Worm (Caenorhabditis elegans) whole organism, L1 larva: Measurements from ENCODE around the gene F42C5.9.
A peak's percentile ranks its signal among the peaks of the same experiment; 100 is the strongest.

Experiments
- C04F5.9 ChIP-seq: sonication (generic microtip); optimal IDR thresholded peaks from 2 replicates; lab custom pipeline; 2016; ENCODE audit warnings: missing genetic modification characterization, missing compliant biosample characterization
- C34B4.2 ChIP-seq: sonication (generic microtip); optimal IDR thresholded peaks from 2 replicates; lab custom pipeline; 2017; ENCODE audit warnings: mild to moderate bottlenecking, missing genetic modification characterization, missing compliant biosample characterization
- F16B12.6 ChIP-seq: fragments of 150-350 bp; optimal IDR thresholded peaks from 2 replicates; lab custom pipeline; 2014; ENCODE audit warnings: missing biosample characterization, missing genetic modification characterization
- aha-1 ChIP-seq: fragments of 150-350 bp; optimal IDR thresholded peaks from 2 replicates; lab custom pipeline; 2014; ENCODE audit warnings: missing biosample characterization, missing genetic modification characterization
- alr-1 ChIP-seq: fragments of 200-800 bp; sonication (Bioruptor generic); optimal IDR thresholded peaks from 2 replicates; lab custom pipeline; 2018; ENCODE audit warnings: borderline replicate concordance, mild to moderate bottlenecking, missing genetic modification characterization, missing compliant biosample characterization
- aly-2 ChIP-seq: fragments of 150-350 bp; optimal IDR thresholded peaks from 2 replicates; lab custom pipeline; 2014; ENCODE audit warnings: missing biosample characterization, missing genetic modification characterization
- ama-1 ChIP-seq: fragments of 150-350 bp; optimal IDR thresholded peaks from 2 replicates; lab custom pipeline; 2014
- blmp-1 ChIP-seq: fragments of 150-350 bp; optimal IDR thresholded peaks from 2 replicates; lab custom pipeline; 2014; ENCODE audit warnings: missing biosample characterization, missing genetic modification characterization
- ceh-8 ChIP-seq: fragments of 200-800 bp; sonication (Bioruptor generic); optimal IDR thresholded peaks from 2 replicates; lab custom pipeline; 2018; ENCODE audit warnings: mild to moderate bottlenecking, missing genetic modification characterization, moderate library complexity, missing compliant biosample characterization
- ceh-88 ChIP-seq: fragments of 200-800 bp; sonication (Bioruptor generic); IDR thresholded peaks from 2 replicates; pipeline ENCODE4 v1.3.6; 2022; ENCODE audit warnings: missing genetic modification characterization, missing compliant biosample characterization
- efl-1 ChIP-seq, 4 experiments: fragments of 150-350 bp; optimal IDR thresholded peaks in 3 of 4; peaks in 1 of 4; 1 replicate in 1 of 4; 2 replicates in 3 of 4; lab custom pipeline; 2014; ENCODE audit warnings: missing biosample characterization in 2 of 4, missing genetic modification characterization in 2 of 4, missing genetic modification reagents in 2 of 4
- elt-3 ChIP-seq, 6 experiments: fragments of 150-350 bp in 1 of 6; sonication (generic microtip); optimal IDR thresholded peaks; 2 replicates each; lab custom pipeline; 2017 to 2018; ENCODE audit warnings: missing biosample characterization in 6 of 6, missing genetic modification characterization in 6 of 6, inconsistent platforms in 1 of 6
- ets-5 ChIP-seq: fragments of 200-800 bp; sonication (Bioruptor generic); IDR thresholded peaks from 2 replicates; pipeline ENCODE4 v1.3.6; 2022; ENCODE audit warnings: missing genetic modification characterization, missing compliant biosample characterization
- fkh-4 ChIP-seq: sonication (generic microtip); optimal IDR thresholded peaks from 2 replicates; lab custom pipeline; 2016; ENCODE audit warnings: missing compliant biosample characterization, missing genetic modification characterization, borderline replicate concordance
- fkh-8 ChIP-seq: sonication (generic microtip); optimal IDR thresholded peaks from 2 replicates; lab custom pipeline; 2016; ENCODE audit warnings: mild to moderate bottlenecking, missing genetic modification characterization, missing compliant biosample characterization
- hlh-17 ChIP-seq: fragments of 200-800 bp; sonication (Bioruptor generic); optimal IDR thresholded peaks from 2 replicates; lab custom pipeline; 2018; ENCODE audit warnings: missing genetic modification characterization, mild to moderate bottlenecking, missing compliant biosample characterization, moderate library complexity, borderline replicate concordance
- hlh-4 ChIP-seq: sonication (generic microtip); optimal IDR thresholded peaks from 2 replicates; lab custom pipeline; 2016; ENCODE audit warnings: mild to moderate bottlenecking, missing genetic modification characterization, missing compliant biosample characterization
- hpl-2 ChIP-seq: fragments of 150-350 bp; optimal IDR thresholded peaks from 2 replicates; lab custom pipeline; 2014; ENCODE audit warnings: missing biosample characterization, missing genetic modification reagents, missing genetic modification characterization
- isw-1 ChIP-seq: fragments of 200-800 bp; sonication (Bioruptor generic); IDR thresholded peaks from 2 replicates; pipeline ENCODE4 v1.3.6; 2022; ENCODE audit warnings: missing genetic modification characterization, missing compliant biosample characterization
- lin-14 ChIP-seq: fragments of 200-800 bp; sonication (Bioruptor generic); optimal IDR thresholded peaks from 2 replicates; lab custom pipeline; 2018; ENCODE audit warnings: mild to moderate bottlenecking, missing genetic modification characterization, moderate library complexity, missing compliant biosample characterization
- lin-35 ChIP-seq, 2 experiments: fragments of 150-350 bp; optimal IDR thresholded peaks; 2 replicates each; lab custom pipeline; 2014; ENCODE audit warnings: missing biosample characterization in 2 of 2, missing genetic modification characterization in 2 of 2, missing genetic modification reagents in 2 of 2
- lin-39 ChIP-seq: fragments of 150-350 bp; optimal IDR thresholded peaks from 2 replicates; lab custom pipeline; 2014; ENCODE audit warnings: missing biosample characterization, missing genetic modification reagents, missing genetic modification characterization
- mab-9 ChIP-seq: fragments of 200-800 bp; sonication (Bioruptor generic); IDR thresholded peaks from 2 replicates; pipeline ENCODE4 v1.3.6; 2022; ENCODE audit warnings: missing genetic modification reagents, missing genetic modification characterization, missing compliant biosample characterization
- mdl-1 ChIP-seq, 2 experiments: fragments of 150-350 bp; optimal IDR thresholded peaks; 2 replicates each; lab custom pipeline; 2014 to 2017; ENCODE audit warnings: missing biosample characterization in 2 of 2, missing genetic modification characterization in 2 of 2, inconsistent platforms in 1 of 2
- mep-1 ChIP-seq: fragments of 150-350 bp; optimal IDR thresholded peaks from 2 replicates; lab custom pipeline; 2014; ENCODE audit warnings: missing biosample characterization, missing genetic modification characterization
- nhr-11 ChIP-seq: fragments of 150-350 bp; optimal IDR thresholded peaks from 2 replicates; lab custom pipeline; 2014; ENCODE audit warnings: missing biosample characterization, missing genetic modification characterization
- nhr-12 ChIP-seq: sonication (generic microtip); optimal IDR thresholded peaks from 2 replicates; lab custom pipeline; 2017; ENCODE audit warnings: missing biosample characterization, missing genetic modification characterization
- nhr-19 ChIP-seq: fragments of 200-800 bp; sonication (Bioruptor generic); conservative IDR thresholded peaks from 2 replicates; pipeline ENCODE4 v1.3.6; 2022; ENCODE audit warnings: missing genetic modification characterization, missing compliant biosample characterization
- nhr-20 ChIP-seq: sonication (generic microtip); optimal IDR thresholded peaks from 2 replicates; lab custom pipeline; 2016; ENCODE audit warnings: mild to moderate bottlenecking, missing genetic modification characterization, missing compliant biosample characterization
- nhr-47 ChIP-seq: sonication (generic microtip); optimal IDR thresholded peaks from 2 replicates; lab custom pipeline; 2016; ENCODE audit warnings: mild to moderate bottlenecking, missing genetic modification characterization, moderate library complexity, missing compliant biosample characterization
- nhr-71 ChIP-seq: sonication (generic microtip); optimal IDR thresholded peaks from 2 replicates; lab custom pipeline; 2016; ENCODE audit warnings: mild to moderate bottlenecking, missing genetic modification characterization, moderate library complexity, missing compliant biosample characterization
- nhr-84 ChIP-seq: sonication (generic microtip); optimal IDR thresholded peaks from 2 replicates; lab custom pipeline; 2017; ENCODE audit warnings: missing biosample characterization, missing genetic modification characterization
- nhr-90 ChIP-seq: sonication (generic microtip); optimal IDR thresholded peaks from 2 replicates; lab custom pipeline; 2016; ENCODE audit warnings: mild to moderate bottlenecking, missing genetic modification characterization, missing compliant biosample characterization; ENCODE audit not compliant: poor library complexity
- pag-3 ChIP-seq: sonication (generic microtip); optimal IDR thresholded peaks from 2 replicates; lab custom pipeline; 2017; ENCODE audit warnings: missing genetic modification characterization, mild to moderate bottlenecking, missing compliant biosample characterization, antibody characterized with exemption, borderline replicate concordance; ENCODE audit not compliant: insufficient read depth
- rnt-1 ChIP-seq: sonication (generic microtip); optimal IDR thresholded peaks from 2 replicates; lab custom pipeline; 2016; ENCODE audit warnings: mild to moderate bottlenecking, missing genetic modification characterization, moderate library complexity, missing compliant biosample characterization
- skn-1 ChIP-seq: fragments of 150-350 bp; optimal IDR thresholded peaks from 2 replicates; lab custom pipeline; 2014; ENCODE audit warnings: missing biosample characterization, missing genetic modification characterization
- snu-23 ChIP-seq: sonication (generic microtip); optimal IDR thresholded peaks from 2 replicates; lab custom pipeline; 2016; ENCODE audit warnings: missing genetic modification characterization, missing compliant biosample characterization
- swsn-7 ChIP-seq: sonication (generic microtip); optimal IDR thresholded peaks from 2 replicates; lab custom pipeline; 2016; ENCODE audit warnings: missing genetic modification characterization, missing compliant biosample characterization
- tbx-2 ChIP-seq: sonication (generic microtip); optimal IDR thresholded peaks from 2 replicates; lab custom pipeline; 2016; ENCODE audit warnings: missing genetic modification characterization, missing compliant biosample characterization
- unc-130 ChIP-seq: fragments of 150-350 bp; optimal IDR thresholded peaks from 2 replicates; lab custom pipeline; 2017; ENCODE audit warnings: missing biosample characterization, missing genetic modification characterization, inconsistent platforms
- unc-62 ChIP-seq: fragments of 150-350 bp; optimal IDR thresholded peaks from 2 replicates; lab custom pipeline; 2014; ENCODE audit warnings: missing biosample characterization, missing genetic modification reagents, missing genetic modification characterization
- unc-98 ChIP-seq: fragments of 200-800 bp; sonication (Bioruptor generic); IDR thresholded peaks from 2 replicates; pipeline ENCODE4 v1.3.6; 2022; ENCODE audit warnings: missing genetic modification characterization, missing compliant biosample characterization
- xbp-1 ChIP-seq: sonication (generic microtip); optimal IDR thresholded peaks from 2 replicates; lab custom pipeline; 2016; ENCODE audit warnings: missing genetic modification characterization, missing compliant biosample characterization

F42C5.9 gene

DNA sequence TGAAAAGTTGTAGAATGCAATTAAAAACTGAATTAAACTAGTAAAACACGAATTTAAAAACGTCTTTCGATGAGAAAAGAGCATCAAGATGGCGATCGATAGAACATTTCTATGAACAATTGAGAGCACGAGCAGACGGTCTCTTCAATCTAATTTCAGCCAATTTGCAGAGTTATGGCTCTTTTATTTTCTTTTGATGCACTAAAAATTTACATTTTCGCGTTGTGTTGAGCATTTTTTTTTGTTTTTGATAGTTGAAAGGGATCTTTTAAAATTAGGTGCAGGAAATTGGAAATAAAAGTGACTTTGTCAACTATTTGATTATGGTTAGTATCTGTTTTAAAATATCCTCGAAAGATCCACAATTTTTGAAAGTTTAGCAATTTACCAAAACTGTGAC lies 7.9 kb downstream of the F42C5.9 start, which contains the start of gene F42C5.6:
Gene F42C5.6 (minus strand): TSS at position 101 of the 400 bp plus-strand sequence.
- TF ChIP-seq C04F5.9 (no peak), skn-1 (tag; lab: Kevin White, UChicago) (no peak), F16B12.6 (tag; lab: Kevin White, UChicago) (no peak), unc-98 (GFP tag; lab: Robert Waterston, UW) (no peak), swsn-7 (tag; lab: Kevin White, UChicago) (no peak), mab-9 (GFP tag; lab: Robert Waterston, UW) (no peak), hlh-4 (tag; lab: Kevin White, UChicago) (no peak), nhr-71 (no peak), nhr-19 (GFP tag; lab: Robert Waterston, UW) (no peak), alr-1 (tag; lab: Kevin White, UChicago) (no peak), blmp-1 (tag; lab: Kevin White, UChicago) (no peak), ama-1 (lab: Kevin White, UChicago) (no peak), nhr-20 (tag; lab: Kevin White, UChicago) (no peak), nhr-11 (no peak), lin-39 (no peak), aly-2 (no peak), lin-35 (GFP tag; optimal IDR thresholded peaks at IDR 0.05; lab: Kevin White, UChicago) (no peak), elt-3 (tag; optimal IDR thresholded peaks at IDR 0.05; lab: Kevin White, UChicago) (no peak), rnt-1 (no peak), nhr-47 (no peak)

- TF ChIP-seq hpl-2 (GFP tag; lab: Kevin White, UChicago), result no peak
- no peak for TF ChIP-seq nhr-47
- no peak for TF ChIP-seq unc-130
- no peak for TF ChIP-seq ama-1 (lab: Kevin White, UChicago)
- no peak for TF ChIP-seq isw-1 (GFP tag; lab: Robert Waterston, UW)
- TF ChIP-seq ceh-8 (GFP tag; lab: Kevin White, UChicago), result no peak
- no peak for TF ChIP-seq tbx-2 (tag; lab: Kevin White, UChicago)
Observed at ce11 chrIV:7305325-7305724, 11.6 kb downstream of the F42C5.9 start, which contains the start of gene npr-27. TSS of gene npr-27 (plus strand) at chrIV:7305625.

DNA sequence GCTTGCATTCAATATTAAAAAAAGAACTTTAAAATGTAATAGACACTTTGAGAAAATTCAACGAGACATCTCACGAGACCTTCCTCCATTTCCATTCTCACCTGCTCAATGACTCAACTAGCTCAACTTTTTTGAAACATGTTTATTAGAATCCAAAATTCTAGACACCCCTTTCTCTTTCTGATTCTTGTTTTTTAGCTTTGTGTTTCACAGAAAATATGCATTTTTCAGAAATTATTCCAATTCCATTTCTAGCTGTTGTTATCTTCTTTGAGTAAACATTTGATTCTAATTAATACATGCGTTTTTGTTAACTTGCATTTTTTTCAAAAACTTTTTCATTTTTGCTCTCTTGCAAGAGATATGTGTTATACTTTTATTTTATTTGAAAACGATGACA lies 15.4 kb downstream of the F42C5.9 start:
- TF ChIP-seq pag-3 (no peak), unc-130 (no peak), lin-35 (GFP tag; optimal IDR thresholded peaks at IDR 0.05; lab: Kevin White, UChicago) (no peak), nhr-71 (peak; percentile 35), fkh-8 (tag; lab: Kevin White, UChicago) (peak; percentile 60), unc-62 (GFP tag; lab: Kevin White, UChicago) (no peak), xbp-1 (tag; lab: Kevin White, UChicago) (no peak), nhr-20 (tag; lab: Kevin White, UChicago) (no peak), efl-1 (optimal IDR thresholded peaks at IDR 0.05; lab: Kevin White, UChicago) (no peak), efl-1 (GFP tag; optimal IDR thresholded peaks at IDR 0.05 in 1 of 2; lab: Kevin White, UChicago) (no peak), ets-5 (no peak), nhr-84 (tag; lab: Kevin White, UChicago) (no peak), hlh-4 (tag; lab: Kevin White, UChicago) (peak; percentile 69), mdl-1 (tag; optimal IDR thresholded peaks at IDR 0.05; lab: Kevin White, UChicago) (no peak)

ce11 chrIV:7294121-7294520 lies 22.8 kb downstream of the F42C5.9 start, which contains the start of gene F42C5.5:
TSS of gene F42C5.5 (minus strand) at chrIV:7294221.
- TF ChIP-seq nhr-12, result no peak
- no peak for TF ChIP-seq hpl-2 (GFP tag; lab: Kevin White, UChicago)
- TF ChIP-seq hlh-17 (GFP tag; lab: Kevin White, UChicago), result no peak
- no peak for TF ChIP-seq nhr-84 (tag; lab: Kevin White, UChicago)
- no peak for TF ChIP-seq skn-1 (tag; lab: Kevin White, UChicago)
- no peak for TF ChIP-seq fkh-4 (tag; lab: Kevin White, UChicago)
- no peak for TF ChIP-seq rnt-1
- TF ChIP-seq ceh-88 (GFP tag; lab: Robert Waterston, UW), result no peak
- no peak for TF ChIP-seq ets-5
- TF ChIP-seq snu-23, result no peak
- no peak for TF ChIP-seq nhr-11
- no peak for TF ChIP-seq nhr-90
- no peak for TF ChIP-seq aha-1 (tag; lab: Kevin White, UChicago)
- TF ChIP-seq C34B4.2 (tag; lab: Kevin White, UChicago), result no peak
- TF ChIP-seq lin-14 (GFP tag; lab: Kevin White, UChicago), result no peak
- TF ChIP-seq lin-39, result no peak
- no peak for TF ChIP-seq mep-1 (tag; lab: Kevin White, UChicago)
